Fruit fly (Drosophila melanogaster) whole organism, prepupa: ENCODE data around the gene CG31176.

Experiments used
- Blimp-1 ChIP-seq: fragments of 200-800 bp; sonication (Bioruptor generic); optimal IDR thresholded peaks from 3 replicates; lab custom pipeline; 2017; ENCODE audit warnings: missing biosample characterization, missing genetic modification characterization, mild to moderate bottlenecking, moderate library complexity, missing genetic modification reagents
- CG10631 ChIP-seq: fragments of 200-800 bp; sonication (Bioruptor generic); optimal IDR thresholded peaks from 2 replicates; lab custom pipeline; 2016; ENCODE audit warnings: missing biosample characterization, missing genetic modification characterization
- CG10669 ChIP-seq: fragments of 200-800 bp; sonication (Bioruptor generic); optimal IDR thresholded peaks from 3 replicates; lab custom pipeline; 2018; ENCODE audit warnings: missing biosample characterization, mild to moderate bottlenecking, missing genetic modification characterization, moderate library complexity
- CG11294 ChIP-seq: fragments of 200-800 bp; sonication (Bioruptor generic); IDR thresholded peaks from 2 replicates; pipeline ENCODE4 v1.3.6; 2022; ENCODE audit warnings: missing biosample characterization, missing genetic modification characterization
- CG11762 ChIP-seq: fragments of 200-800 bp; sonication (Bioruptor generic); optimal IDR thresholded peaks from 3 replicates; lab custom pipeline; 2016; ENCODE audit warnings: missing biosample characterization, missing genetic modification characterization; ENCODE audit not compliant: insufficient read depth
- CG15336 ChIP-seq: fragments of 200-800 bp; sonication (Bioruptor generic); IDR thresholded peaks from 2 replicates; pipeline ENCODE4 v1.3.6; 2022; ENCODE audit warnings: missing biosample characterization, missing genetic modification characterization
- CG1621 ChIP-seq: fragments of 200-800 bp; sonication (Bioruptor generic); optimal IDR thresholded peaks from 3 replicates; lab custom pipeline; 2018; ENCODE audit warnings: missing biosample characterization, mild to moderate bottlenecking, missing genetic modification characterization
- CG16779 ChIP-seq: fragments of 200-800 bp; sonication (Bioruptor generic); optimal IDR thresholded peaks from 3 replicates; lab custom pipeline; 2017; ENCODE audit warnings: missing biosample characterization, mild to moderate bottlenecking, missing genetic modification characterization
- CG3032 ChIP-seq: fragments of 200-800 bp; optimal IDR thresholded peaks from 2 replicates; lab custom pipeline; 2019; ENCODE audit warnings: missing biosample characterization, mild to moderate bottlenecking, missing genetic modification characterization, moderate library complexity
- CG31627 ChIP-seq: fragments of 200-800 bp; sonication (Bioruptor generic); optimal IDR thresholded peaks from 3 replicates; lab custom pipeline; 2016; ENCODE audit warnings: missing biosample characterization, missing genetic modification characterization
- CG32006 ChIP-seq: fragments of 200-800 bp; sonication (Bioruptor generic); optimal IDR thresholded peaks from 3 replicates; lab custom pipeline; 2017; ENCODE audit warnings: missing biosample characterization, mild to moderate bottlenecking, missing genetic modification characterization
- CG34406 ChIP-seq: fragments of 200-800 bp; sonication (Bioruptor generic); optimal IDR thresholded peaks from 3 replicates; lab custom pipeline; 2016; ENCODE audit warnings: missing biosample characterization, missing genetic modification characterization
- CG3919 ChIP-seq: fragments of 200-800 bp; sonication (Bioruptor generic); optimal IDR thresholded peaks from 3 replicates; lab custom pipeline; 2016; ENCODE audit warnings: missing biosample characterization, missing genetic modification characterization
- CG4318 ChIP-seq: fragments of 200-800 bp; sonication (Bioruptor generic); optimal IDR thresholded peaks from 3 replicates; lab custom pipeline; 2017; ENCODE audit warnings: missing biosample characterization, mild to moderate bottlenecking, missing genetic modification characterization
- CG6792 ChIP-seq: fragments of 200-800 bp; sonication (Bioruptor generic); optimal IDR thresholded peaks from 3 replicates; lab custom pipeline; 2016; ENCODE audit warnings: missing biosample characterization, missing genetic modification characterization
- CG8119 ChIP-seq: fragments of 200-800 bp; sonication (Bioruptor generic); IDR thresholded peaks from 3 replicates; pipeline ENCODE4 v1.3.6; 2022; ENCODE audit warnings: missing biosample characterization, missing genetic modification characterization
- CG8319 ChIP-seq: fragments of 200-800 bp; sonication (Bioruptor generic); optimal IDR thresholded peaks from 3 replicates; lab custom pipeline; 2016; ENCODE audit warnings: missing biosample characterization, missing genetic modification characterization
- CG8632 ChIP-seq: fragments of 200-800 bp; sonication (Bioruptor generic); optimal IDR thresholded peaks from 3 replicates; lab custom pipeline; 2016; ENCODE audit warnings: missing biosample characterization, missing genetic modification characterization
- CG9139 ChIP-seq: fragments of 200-800 bp; sonication (Bioruptor generic); optimal IDR thresholded peaks from 3 replicates; lab custom pipeline; 2017; ENCODE audit warnings: missing biosample characterization, mild to moderate bottlenecking, missing genetic modification characterization
- Eip75B ChIP-seq: fragments of 200-800 bp; sonication (Bioruptor generic); optimal IDR thresholded peaks from 3 replicates; lab custom pipeline; 2016; ENCODE audit warnings: missing biosample characterization, missing genetic modification characterization
- Eip78C ChIP-seq: fragments of 200-800 bp; sonication (Bioruptor generic); peaks from one replicate; lab custom pipeline; 2016; ENCODE audit warnings: missing biosample characterization, missing genetic modification characterization
- Eip93F ChIP-seq: fragments of 200-800 bp; sonication (Bioruptor generic); optimal IDR thresholded peaks from 2 replicates; lab custom pipeline; 2016; ENCODE audit warnings: missing biosample characterization, mild to moderate bottlenecking, missing genetic modification characterization
- Ets21C ChIP-seq: fragments of 200-800 bp; sonication (Bioruptor generic); optimal IDR thresholded peaks from 3 replicates; lab custom pipeline; 2016; ENCODE audit warnings: missing biosample characterization, missing genetic modification characterization
- Ets96B ChIP-seq: fragments of 200-800 bp; optimal IDR thresholded peaks from 2 replicates; lab custom pipeline; 2019; ENCODE audit warnings: missing biosample characterization, mild to moderate bottlenecking, missing genetic modification characterization, moderate library complexity
- Gug ChIP-seq: fragments of 200-800 bp; sonication (Bioruptor generic); IDR thresholded peaks from 2 replicates; pipeline ENCODE4 v1.3.6; 2022; ENCODE audit warnings: missing biosample characterization, missing genetic modification characterization
- Hr38 ChIP-seq: sonication (Bioruptor generic); optimal IDR thresholded peaks from 2 replicates; lab custom pipeline; 2016; ENCODE audit warnings: missing biosample characterization, missing genetic modification characterization
- Hr39 ChIP-seq: fragments of 200-800 bp; sonication (Bioruptor generic); optimal IDR thresholded peaks from 2 replicates; lab custom pipeline; 2016; ENCODE audit warnings: missing biosample characterization, missing genetic modification characterization
- Hr4 ChIP-seq: fragments of 200-800 bp; sonication (Bioruptor generic); optimal IDR thresholded peaks from 3 replicates; lab custom pipeline; 2016; ENCODE audit warnings: missing biosample characterization, missing genetic modification characterization
- Lpt ChIP-seq: fragments of 200-800 bp; sonication (Bioruptor generic); optimal IDR thresholded peaks from 3 replicates; lab custom pipeline; 2016; ENCODE audit warnings: missing biosample characterization, missing genetic modification characterization
- OdsH ChIP-seq: fragments of 200-800 bp; sonication (Bioruptor generic); optimal IDR thresholded peaks from 3 replicates; lab custom pipeline; 2016; ENCODE audit warnings: missing biosample characterization, missing genetic modification characterization
- Sox102F ChIP-seq: fragments of 200-800 bp; sonication (Bioruptor generic); optimal IDR thresholded peaks from 2 replicates; lab custom pipeline; 2016; ENCODE audit warnings: missing biosample characterization, mild to moderate bottlenecking, missing genetic modification characterization
- Sox15 ChIP-seq: fragments of 200-800 bp; sonication (Bioruptor generic); optimal IDR thresholded peaks from 3 replicates; lab custom pipeline; 2016; ENCODE audit warnings: missing biosample characterization, missing genetic modification characterization
- acj6 ChIP-seq: fragments of 200-800 bp; sonication (Bioruptor generic); optimal IDR thresholded peaks from 3 replicates; lab custom pipeline; 2016; ENCODE audit warnings: missing biosample characterization, missing genetic modification characterization
- dac ChIP-seq: fragments of 200-800 bp; sonication (Bioruptor generic); optimal IDR thresholded peaks from 2 replicates; lab custom pipeline; 2017; ENCODE audit warnings: missing biosample characterization, mild to moderate bottlenecking, missing genetic modification characterization
- eg ChIP-seq: fragments of 200-800 bp; sonication (Bioruptor generic); IDR thresholded peaks from 3 replicates; pipeline ENCODE4 v1.3.6; 2022; ENCODE audit warnings: missing biosample characterization, missing genetic modification characterization
- esn ChIP-seq: fragments of 200-800 bp; sonication (Bioruptor generic); optimal IDR thresholded peaks from 2 replicates; lab custom pipeline; 2016; ENCODE audit warnings: missing biosample characterization, mild to moderate bottlenecking, missing genetic modification characterization, moderate library complexity
- fd59A ChIP-seq: fragments of 200-800 bp; sonication (Bioruptor generic); optimal IDR thresholded peaks from 2 replicates; lab custom pipeline; 2017; ENCODE audit warnings: missing biosample characterization, mild to moderate bottlenecking, missing genetic modification characterization, missing genetic modification reagents
- fd85E ChIP-seq: fragments of 200-800 bp; sonication (Bioruptor generic); optimal IDR thresholded peaks from 3 replicates; lab custom pipeline; 2016; ENCODE audit warnings: missing biosample characterization, missing genetic modification characterization
- fkh ChIP-seq: fragments of 200-800 bp; sonication (Bioruptor generic); optimal IDR thresholded peaks from 3 replicates; lab custom pipeline; 2017; ENCODE audit warnings: missing biosample characterization, mild to moderate bottlenecking, missing genetic modification characterization, moderate library complexity
- lz ChIP-seq: fragments of 200-800 bp; sonication (Bioruptor generic); optimal IDR thresholded peaks from 3 replicates; lab custom pipeline; 2016; ENCODE audit warnings: missing biosample characterization, missing genetic modification characterization
- net ChIP-seq: fragments of 200-800 bp; sonication (Bioruptor generic); optimal IDR thresholded peaks from 3 replicates; lab custom pipeline; 2016; ENCODE audit warnings: missing biosample characterization, missing genetic modification characterization
- pdm3 ChIP-seq: fragments of 200-800 bp; sonication (Bioruptor generic); optimal IDR thresholded peaks from 3 replicates; lab custom pipeline; 2016; ENCODE audit warnings: missing biosample characterization, missing genetic modification characterization
- spab ChIP-seq: fragments of 200-800 bp; sonication (Bioruptor generic); optimal IDR thresholded peaks from 2 replicates; lab custom pipeline; 2017; ENCODE audit warnings: missing biosample characterization, mild to moderate bottlenecking, missing genetic modification characterization, missing genetic modification reagents
- ss ChIP-seq, 2 experiments: fragments of 200-800 bp; sonication (Bioruptor generic); optimal IDR thresholded peaks; 2 replicates in 1 of 2; 3 replicates in 1 of 2; lab custom pipeline; 2017 to 2018; ENCODE audit warnings: mild to moderate bottlenecking in 2 of 2, missing biosample characterization in 2 of 2, missing genetic modification characterization in 2 of 2, moderate library complexity in 1 of 2
- svp ChIP-seq: fragments of 200-800 bp; sonication (Bioruptor generic); peaks from one replicate; lab custom pipeline; 2016; ENCODE audit warnings: missing biosample characterization, missing genetic modification characterization
- topi ChIP-seq: fragments of 200-800 bp; sonication (Bioruptor generic); optimal IDR thresholded peaks from 3 replicates; lab custom pipeline; 2016; ENCODE audit warnings: missing biosample characterization, missing genetic modification characterization
- vri ChIP-seq: fragments of 200-800 bp; sonication (Bioruptor generic); optimal IDR thresholded peaks from 3 replicates; lab custom pipeline; 2016; ENCODE audit warnings: missing biosample characterization, mild to moderate bottlenecking, missing genetic modification characterization

The CG31176 gene

DNA sequence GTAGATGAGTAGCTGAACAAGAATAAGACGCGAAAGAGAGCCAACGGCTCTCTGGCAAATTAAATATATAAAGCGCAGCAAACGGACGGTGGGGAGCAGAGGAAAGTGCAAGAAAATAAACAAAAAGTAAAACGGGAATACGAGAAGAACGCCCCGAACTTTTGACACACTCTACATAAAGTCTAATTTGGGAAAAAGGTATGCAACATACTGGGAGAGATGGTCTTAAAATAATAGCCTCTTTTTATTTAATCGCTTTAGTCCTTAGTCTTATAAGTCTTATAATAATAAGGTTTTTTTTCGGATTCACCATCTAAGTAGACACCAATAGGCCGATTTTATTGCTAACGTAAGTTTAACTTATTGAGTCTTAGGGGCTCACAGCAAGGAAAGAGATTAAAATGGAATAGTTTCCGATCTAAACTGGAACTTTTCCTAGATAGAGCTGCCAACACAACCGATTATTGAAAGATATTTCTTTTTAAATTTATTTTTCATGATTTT lies 66.5 kb downstream of the CG31176 start (continued):
- TF ChIP-seq ss (GFP tag; optimal IDR thresholded peaks at IDR 0.05; lab: Kevin White, UChicago) (peak in 1 of 2 experiments; percentile 48), Blimp-1 (GFP tag; lab: Kevin White, UChicago) (no peak), Hr38 (no peak), esn (GFP tag; lab: Kevin White, UChicago) (peak; percentile 59), CG11294 (no peak), Lpt (GFP tag; lab: Kevin White, UChicago) (peak; percentile 35), Hr4 (peak; percentile 8), CG8319 (GFP tag; lab: Kevin White, UChicago) (no peak), CG3032 (tag; lab: Kevin White, UChicago) (peak; percentile 62)

DNA sequence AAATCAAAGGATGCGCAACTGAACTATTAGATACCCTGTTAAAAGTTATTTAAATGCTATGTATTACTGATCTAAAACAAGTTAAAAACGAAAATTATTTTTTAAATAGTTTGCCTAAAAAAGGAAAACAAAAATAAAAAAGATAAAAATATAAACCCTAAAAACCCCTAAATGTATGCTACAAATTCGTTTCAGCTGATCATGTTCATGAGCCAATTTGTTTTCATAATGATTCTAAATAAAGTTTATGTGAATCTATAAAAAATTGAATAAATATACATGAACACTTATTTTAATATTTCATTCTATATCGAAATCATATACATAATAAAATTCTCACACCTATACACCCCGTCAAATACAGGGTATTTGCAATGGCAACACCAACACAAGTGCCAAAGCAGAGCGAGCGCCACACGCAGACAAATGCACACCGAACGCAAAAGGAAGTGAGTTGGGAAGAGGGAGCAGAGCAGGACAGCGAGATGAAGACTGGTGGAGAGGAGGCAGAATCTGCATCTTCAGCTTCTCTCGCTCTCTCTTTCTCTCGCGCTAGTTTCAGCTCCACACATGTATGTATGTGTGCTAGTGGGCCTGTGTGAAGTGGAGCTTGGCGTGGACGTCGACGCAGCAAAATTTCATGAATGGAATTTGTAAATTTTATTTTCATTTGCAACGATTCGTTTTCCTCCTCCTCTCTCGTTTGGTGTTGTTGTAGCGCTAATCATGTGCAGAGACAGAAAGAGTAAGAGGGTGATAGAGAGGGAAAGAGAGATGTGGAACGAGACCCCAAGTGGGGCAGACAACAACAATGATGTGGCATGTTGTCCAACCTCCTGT lies 68.2 kb downstream of the CG31176 start:
- peak; percentile 96 for TF ChIP-seq Eip78C
- peak; percentile 97 for TF ChIP-seq CG32006
- TF ChIP-seq CG11762 (GFP tag; lab: Kevin White, UChicago), result peak; percentile 84
- peak; percentile 96 for TF ChIP-seq CG3032 (tag; lab: Kevin White, UChicago)
- TF ChIP-seq Eip93F (GFP tag; lab: Kevin White, UChicago), result peak; percentile 28
- peak; percentile 85 for TF ChIP-seq CG6792 (GFP tag; lab: Kevin White, UChicago)
- TF ChIP-seq Sox15 (GFP tag; lab: Kevin White, UChicago), result peak; percentile 79
- TF ChIP-seq Ets21C (GFP tag; lab: Kevin White, UChicago), result peak; percentile 26
- TF ChIP-seq CG9139 (GFP tag; lab: Kevin White, UChicago), result peak; percentile 90
- TF ChIP-seq topi (GFP tag; lab: Kevin White, UChicago), result peak; percentile 81
- peak; percentile 91 for TF ChIP-seq CG10669 (GFP tag; lab: Kevin White, UChicago)
- peak; percentile 91 for TF ChIP-seq CG8119
- peak; percentile 95 for TF ChIP-seq spab (GFP tag; lab: Kevin White, UChicago)
- TF ChIP-seq dac, result peak; percentile 18
- TF ChIP-seq CG8632 (GFP tag; lab: Kevin White, UChicago), result peak; percentile 88
- peak; percentile 82 for TF ChIP-seq CG16779 (tag; lab: Kevin White, UChicago)
- TF ChIP-seq Hr38, result no peak
- peak; percentile 85 for TF ChIP-seq Hr4
- peak; percentile 65 for TF ChIP-seq CG31627 (GFP tag; lab: Kevin White, UChicago)
- TF ChIP-seq fkh (GFP tag; lab: Kevin White, UChicago), result no peak
- peak; percentile 52 for TF ChIP-seq Hr39 (GFP tag; lab: Kevin White, UChicago)
- TF ChIP-seq net (GFP tag; lab: Kevin White, UChicago), result peak; percentile 87
- peak; percentile 7 for TF ChIP-seq fd85E (GFP tag; lab: Kevin White, UChicago)
- TF ChIP-seq Ets96B (tag; lab: Kevin White, UChicago), result peak; percentile 95
- peak; percentile 30 for TF ChIP-seq Gug (GFP tag; lab: Robert Waterston, UW)
- peak; percentile 89 for TF ChIP-seq CG34406 (GFP tag; lab: Kevin White, UChicago)
- peak; percentile 90 for TF ChIP-seq OdsH
- TF ChIP-seq CG3919 (GFP tag; lab: Kevin White, UChicago), result peak; percentile 91
- no peak for TF ChIP-seq vri (GFP tag; lab: Kevin White, UChicago)
- TF ChIP-seq eg, result peak; percentile 56; the same call in 2 of the 3 replicates
- TF ChIP-seq CG10631 (GFP tag; lab: Kevin White, UChicago), result peak; percentile 94
- peak; percentile 91 for TF ChIP-seq CG4318 (GFP tag; lab: Kevin White, UChicago)
- TF ChIP-seq acj6 (GFP tag; lab: Kevin White, UChicago), result peak; percentile 94
- peak; percentile 77 for TF ChIP-seq Eip75B
- TF ChIP-seq ss (GFP tag; optimal IDR thresholded peaks at IDR 0.05; lab: Kevin White, UChicago), result peak; percentile 90 to 97
- TF ChIP-seq svp (GFP tag; lab: Kevin White, UChicago), result peak; percentile 90
- peak; percentile 51 for TF ChIP-seq Sox102F
- TF ChIP-seq esn (GFP tag; lab: Kevin White, UChicago), result peak; percentile 92
- peak; percentile 39 for TF ChIP-seq CG1621 (tag; lab: Kevin White, UChicago)
- peak; percentile 72 for TF ChIP-seq pdm3 (GFP tag; lab: Kevin White, UChicago)
- TF ChIP-seq CG15336 (GFP tag; lab: Robert Waterston, UW), result peak; percentile 82
- peak; percentile 75 for TF ChIP-seq lz (GFP tag; lab: Kevin White, UChicago)
- TF ChIP-seq fd59A (GFP tag; lab: Kevin White, UChicago), result peak; percentile 93
